Fruit fly (Drosophila melanogaster): ENCODE results near the gene Gnpnat.

Gnpnat gene

dm6 chr3R:29716782-29717317, 21.2 kb upstream of the Gnpnat start, which contains the start of gene Obp99b (continued):
- TF ChIP-seq CG30431 (GFP tag; optimal IDR thresholded peaks at IDR 0.05), result peak; percentile 83
- peak; percentile 89 for TF ChIP-seq otp (GFP tag; IDR thresholded peaks at IDR 0.05)
- peak; percentile 46 for TF ChIP-seq tap (tag; optimal IDR thresholded peaks at IDR 0.05)
- TF ChIP-seq CG1233 (GFP tag; optimal IDR thresholded peaks at IDR 0.05), result peak; percentile 82
- TF ChIP-seq crp (GFP tag; optimal IDR thresholded peaks at IDR 0.05), result peak in 1 of 2 experiments; percentile 17
- TF ChIP-seq CG34376 (GFP tag; optimal IDR thresholded peaks at IDR 0.05), result peak; percentile 67
- peak; percentile 9 for TF ChIP-seq CG10462 (GFP tag; optimal IDR thresholded peaks at IDR 0.05)
- no peak for TF ChIP-seq inv (GFP tag; IDR thresholded peaks at IDR 0.05; ENCODE audit: partially characterized antibody)
- TF ChIP-seq Drgx (GFP tag; IDR thresholded peaks at IDR 0.05), result peak; percentile 76
- peak; percentile 25 for TF ChIP-seq da (GFP tag; optimal IDR thresholded peaks at IDR 0.05)
- peak; percentile 22 for TF ChIP-seq MESR4 (GFP tag; optimal IDR thresholded peaks at IDR 0.05)
- TF ChIP-seq row (GFP tag; IDR thresholded peaks at IDR 0.05), result peak; percentile 29; the same call in 1 of the 3 replicates
- peak; percentile 44 for TF ChIP-seq CG8290 (GFP tag; optimal IDR thresholded peaks at IDR 0.05)
- peak; percentile 73 to 87 for TF ChIP-seq CG8290 (tag; optimal IDR thresholded peaks at IDR 0.05)
- peak; percentile 55 for TF ChIP-seq schlank (tag; optimal IDR thresholded peaks at IDR 0.05)
- peak; percentile 87 for TF ChIP-seq chm (GFP tag; IDR thresholded peaks at IDR 0.05)
- TF ChIP-seq CG4617 (GFP tag; optimal IDR thresholded peaks at IDR 0.05; ENCODE audit: borderline replicate concordance), result peak; percentile 27
- peak; percentile 35 for TF ChIP-seq gcm2 (GFP tag; optimal IDR thresholded peaks at IDR 0.05)
- peak; percentile 42 for TF ChIP-seq CG3065 (GFP tag; optimal IDR thresholded peaks at IDR 0.05)
- peak; percentile 76 for TF ChIP-seq CG3407 (GFP tag; optimal IDR thresholded peaks at IDR 0.05)
- no peak for TF ChIP-seq Bteb2 (GFP tag; optimal IDR thresholded peaks at IDR 0.05)
- TF ChIP-seq B-H2 (GFP tag; optimal IDR thresholded peaks at IDR 0.05), result peak; percentile 27
- peak; percentile 71 for TF ChIP-seq CG13424 (tag; optimal IDR thresholded peaks at IDR 0.05)
- peak; percentile 68 for TF ChIP-seq eyg (GFP tag; optimal IDR thresholded peaks at IDR 0.05)
- peak; percentile 34 for TF ChIP-seq CG12299 (tag; optimal IDR thresholded peaks at IDR 0.05)
- TF ChIP-seq CG17829 (tag; optimal IDR thresholded peaks at IDR 0.05), result peak; percentile 77
- TF ChIP-seq Lpt (GFP tag; optimal IDR thresholded peaks at IDR 0.05), result no peak
- no peak for TF ChIP-seq CG9797 (GFP tag; optimal IDR thresholded peaks at IDR 0.05)
- TF ChIP-seq Vsx1 (GFP tag; optimal IDR thresholded peaks at IDR 0.05), result peak; percentile 69
- TF ChIP-seq bigmax (GFP tag; optimal IDR thresholded peaks at IDR 0.05), result peak; percentile 32
- peak; percentile 74 for TF ChIP-seq CG9932 (GFP tag; IDR thresholded peaks at IDR 0.05)
- TF ChIP-seq CG33557 (GFP tag; optimal IDR thresholded peaks at IDR 0.05), result peak; percentile 77
- peak; percentile 40; the same call in 1 of the 2 replicates for TF ChIP-seq E2f2 (GFP tag; IDR thresholded peaks at IDR 0.05)
- no peak for TF ChIP-seq Hmx (GFP tag; optimal IDR thresholded peaks at IDR 0.05)
- no peak for TF ChIP-seq Abd-B (GFP tag; optimal IDR thresholded peaks at IDR 0.05)
- no peak for TF ChIP-seq emc (GFP tag; optimal IDR thresholded peaks at IDR 0.05)
- peak; percentile 15 for TF ChIP-seq zf30C (GFP tag; optimal IDR thresholded peaks at IDR 0.05)
- peak; percentile 51 for TF ChIP-seq TFAM (GFP tag; optimal IDR thresholded peaks at IDR 0.05)
- peak; percentile 63 for TF ChIP-seq Hmr (GFP tag; optimal IDR thresholded peaks at IDR 0.05)
- peak; percentile 72 for TF ChIP-seq CG10274 (GFP tag; optimal IDR thresholded peaks at IDR 0.05)
- TF ChIP-seq Sry-β (GFP tag; optimal IDR thresholded peaks at IDR 0.05), result peak; percentile 54
- TF ChIP-seq CG11696 (GFP tag; IDR thresholded peaks at IDR 0.05), result peak; percentile 61
- peak; percentile 77 for TF ChIP-seq stc (GFP tag; IDR thresholded peaks at IDR 0.05)
- TF ChIP-seq twi (tag; optimal IDR thresholded peaks at IDR 0.05), result peak; percentile 53
- TF ChIP-seq lbe (GFP tag; optimal IDR thresholded peaks at IDR 0.05), result no peak
- TF ChIP-seq fu2 (GFP tag; optimal IDR thresholded peaks at IDR 0.05), result peak; percentile 13
- TF ChIP-seq CG12769 (tag; optimal IDR thresholded peaks at IDR 0.05), result peak; percentile 45
- peak; percentile 36 for TF ChIP-seq oc (tag; optimal IDR thresholded peaks at IDR 0.05)
- peak; percentile 79 for TF ChIP-seq CG3281 (GFP tag; optimal IDR thresholded peaks at IDR 0.05)
- TF ChIP-seq CG3847 (GFP tag; IDR thresholded peaks at IDR 0.05), result peak; percentile 64
- peak; percentile 92 for TF ChIP-seq Ets65A (GFP tag)
